Fruit fly (Drosophila melanogaster): Measurements from ENCODE around the gene CG7296.

dm6 chr2L:10728751-10729150, 41.9 kb upstream of the CG7296 start, which contains the start of gene CG6443:
- no peak for TF ChIP-seq CG8478 (optimal IDR thresholded peaks at IDR 0.05)
- TF ChIP-seq CTCF (optimal IDR thresholded peaks at IDR 0.05), result no peak
